Worm (Caenorhabditis elegans) whole organism, L3 larva: ENCODE results near the gene pot-1.

Experiments
- R02D3.7 ChIP-seq: fragments of 150-350 bp; optimal IDR thresholded peaks from 2 replicates; lab custom pipeline; 2014; ENCODE audit warnings: missing biosample characterization, missing genetic modification characterization
- ama-1 ChIP-seq: fragments of 150-350 bp; optimal IDR thresholded peaks from 2 replicates; lab custom pipeline; 2018
- egl-27 ChIP-seq: sonication (generic microtip); optimal IDR thresholded peaks from 4 replicates; lab custom pipeline; 2017; ENCODE audit warnings: missing biosample characterization, missing genetic modification reagents, missing genetic modification characterization
- elt-3 ChIP-seq, 3 experiments: fragments of 150-350 bp in 1 of 3; sonication (generic microtip) in 2 of 3; optimal IDR thresholded peaks; 2 replicates in 2 of 3; 4 replicates in 1 of 3; lab custom pipeline; 2014 to 2017; ENCODE audit warnings: missing biosample characterization in 3 of 3, missing genetic modification characterization in 3 of 3
- fos-1 ChIP-seq: fragments of 150-350 bp; optimal IDR thresholded peaks from 2 replicates; lab custom pipeline; 2014; ENCODE audit warnings: missing biosample characterization, missing genetic modification characterization
- lin-39 ChIP-seq: fragments of 150-350 bp; optimal IDR thresholded peaks from 2 replicates; lab custom pipeline; 2018; ENCODE audit warnings: missing biosample characterization, missing genetic modification reagents, missing genetic modification characterization
- mdl-1 ChIP-seq: fragments of 150-350 bp; optimal IDR thresholded peaks from 2 replicates; lab custom pipeline; 2014; ENCODE audit warnings: missing biosample characterization, missing genetic modification characterization
- nhr-12 ChIP-seq: fragments of 150-350 bp; optimal IDR thresholded peaks from 2 replicates; lab custom pipeline; 2014; ENCODE audit warnings: missing biosample characterization, missing genetic modification characterization
- nhr-237 ChIP-seq: fragments of 150-350 bp; optimal IDR thresholded peaks from 2 replicates; lab custom pipeline; 2014; ENCODE audit warnings: missing biosample characterization, missing genetic modification characterization
- nhr-28 ChIP-seq: fragments of 150-350 bp; optimal IDR thresholded peaks from 2 replicates; lab custom pipeline; 2014; ENCODE audit warnings: missing biosample characterization, missing genetic modification characterization
- pha-4 ChIP-seq: fragments of 150-350 bp; optimal IDR thresholded peaks from 2 replicates; lab custom pipeline; 2014; ENCODE audit warnings: missing biosample characterization, missing genetic modification reagents, missing genetic modification characterization
- sea-2 ChIP-seq: fragments of 150-350 bp; sonication (generic microtip); optimal IDR thresholded peaks from 4 replicates; lab custom pipeline; 2014; ENCODE audit warnings: missing biosample characterization, missing genetic modification reagents, missing genetic modification characterization
- snpc-4 ChIP-seq: fragments of 150-350 bp; optimal IDR thresholded peaks from 2 replicates; lab custom pipeline; 2014; ENCODE audit warnings: missing biosample characterization, missing genetic modification characterization
- unc-39 ChIP-seq: sonication (generic microtip); optimal IDR thresholded peaks from 4 replicates; lab custom pipeline; 2017; ENCODE audit warnings: missing biosample characterization, missing genetic modification characterization

ce11 chrIII:7111793-7112192 is 21.7 kb downstream of the pot-1 start, which contains the start of gene B0280.7:
- TF ChIP-seq pha-4 (no peak), mdl-1 (tag; lab: Kevin White, UChicago) (no peak), ama-1 (lab: Kevin White, UChicago) (no peak), nhr-12 (tag; lab: Kevin White, UChicago) (no peak), egl-27 (tag; lab: Kevin White, UChicago) (no peak), nhr-237 (tag; lab: Kevin White, UChicago) (no peak), unc-39 (no peak), lin-39 (tag; lab: Kevin White, UChicago) (no peak), nhr-28 (tag; lab: Kevin White, UChicago) (no peak), snpc-4 (tag; lab: Kevin White, UChicago) (no peak), R02D3.7 (no peak), fos-1 (tag; lab: Kevin White, UChicago) (no peak), elt-3 (tag; optimal IDR thresholded peaks at IDR 0.05; lab: Kevin White, UChicago) (no peak), sea-2 (GFP tag; lab: Kevin White, UChicago) (no peak)
